Fruit fly (Drosophila melanogaster) S2 (cell line): ENCODE measurements around the gene CG43645.

Source experiments
- CG8478 ChIP-seq: fragments of >200 bp; optimal IDR thresholded peaks from 2 replicates; lab custom pipeline; 2018
- CTCF ChIP-seq, 2 experiments: fragments of >200 bp; optimal IDR thresholded peaks; 2 replicates each; lab custom pipeline; 2018

- TF ChIP-seq CG8478 (lab: Kevin White, UChicago) (no peak), CTCF (optimal IDR thresholded peaks at IDR 0.05; lab: Kevin White, UChicago) (no peak)
Observed at dm6 chr2L:17472582-17473524, 12.7 kb upstream of the CG43645 start, which contains the start of gene BicD.
